Worm (Caenorhabditis elegans) whole organism, L4/young adult: ENCODE results near the gene M28.8.

Experiments used
- W03F9.2 ChIP-seq: fragments of 150-350 bp; optimal IDR thresholded peaks from 2 replicates; lab custom pipeline; 2014; ENCODE audit warnings: missing biosample characterization, missing genetic modification characterization
- dao-5 ChIP-seq: sonication (generic microtip); optimal IDR thresholded peaks from 2 replicates; lab custom pipeline; 2016; ENCODE audit warnings: missing genotype, missing genetic modification characterization, moderate library complexity, missing compliant biosample characterization
- him-1 ChIP-seq: sonication (generic microtip); optimal IDR thresholded peaks from 2 replicates; lab custom pipeline; 2016; ENCODE audit warnings: missing genotype, missing genetic modification reagents, missing genetic modification characterization, missing compliant biosample characterization

DNA sequence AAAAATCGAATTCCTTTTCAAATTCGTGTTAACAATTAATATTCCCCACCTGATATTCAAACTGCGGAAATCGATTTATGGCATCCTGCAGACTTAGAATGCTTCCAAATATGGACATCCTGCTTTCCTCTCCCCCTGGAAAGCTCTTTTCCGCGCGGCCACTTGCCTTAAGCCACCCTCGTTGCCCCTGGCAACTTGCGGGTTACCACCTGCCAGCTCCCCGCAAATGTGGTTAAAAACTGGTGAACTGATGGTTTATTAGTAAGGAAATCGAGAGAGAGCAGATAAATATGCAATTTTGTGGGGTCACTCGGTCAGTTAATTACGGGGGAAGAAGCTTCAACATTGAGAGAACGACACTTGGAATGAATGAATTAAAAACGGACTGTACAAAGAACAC is 24.0 kb downstream of the M28.8 start, which contains the start of gene nphp-1:
- TF ChIP-seq W03F9.2 (tag; lab: Kevin White, UChicago), result no peak
- no peak for TF ChIP-seq him-1 (tag; lab: Kevin White, UChicago)
- no peak for TF ChIP-seq dao-5 (tag; lab: Kevin White, UChicago)
